Fruit fly (Drosophila melanogaster) whole organism, pupa: ENCODE results near the gene CG31751.
A peak's percentile ranks its signal among the peaks of the same experiment; 100 is the strongest.

ENCODE experiments used
- CG13204 ChIP-seq: fragments of 200-800 bp; sonication (Bioruptor generic); optimal IDR thresholded peaks from 2 replicates; lab custom pipeline; 2018; ENCODE audit warnings: missing biosample characterization, mild to moderate bottlenecking, missing genetic modification characterization, moderate library complexity
- CG14655 ChIP-seq: fragments of 200-800 bp; sonication (Bioruptor generic); optimal IDR thresholded peaks from 3 replicates; lab custom pipeline; 2017; ENCODE audit warnings: mild to moderate bottlenecking, missing biosample characterization, missing genetic modification reagents, missing genetic modification characterization
- CG17806 ChIP-seq: fragments of 200-800 bp; sonication (Bioruptor generic); optimal IDR thresholded peaks from 2 replicates; lab custom pipeline; 2018; ENCODE audit warnings: missing biosample characterization, mild to moderate bottlenecking, missing genetic modification characterization, moderate library complexity
- CG8301 ChIP-seq: fragments of 200-800 bp; sonication (Bioruptor generic); optimal IDR thresholded peaks from 2 replicates; lab custom pipeline; 2018; ENCODE audit warnings: missing biosample characterization, mild to moderate bottlenecking, missing genetic modification characterization
- Ets98B ChIP-seq: fragments of 200-800 bp; sonication (Bioruptor generic); IDR thresholded peaks from 2 replicates; pipeline ENCODE4 v1.3.6; 2022; ENCODE audit warnings: missing biosample characterization, missing genetic modification characterization
- Pif1B ChIP-seq: fragments of 200-800 bp; sonication (Bioruptor generic); optimal IDR thresholded peaks from 3 replicates; lab custom pipeline; 2016; ENCODE audit warnings: missing biosample characterization, missing genetic modification characterization
- Snoo ChIP-seq: fragments of 200-800 bp; sonication (Bioruptor generic); optimal IDR thresholded peaks from 3 replicates; lab custom pipeline; 2017; ENCODE audit warnings: missing biosample characterization, mild to moderate bottlenecking, missing genetic modification characterization, inconsistent platforms
- rn ChIP-seq: fragments of 200-800 bp; sonication (Bioruptor generic); IDR thresholded peaks from 2 replicates; pipeline ENCODE4 v1.3.6; 2022; ENCODE audit warnings: missing biosample characterization, missing genetic modification characterization

DNA sequence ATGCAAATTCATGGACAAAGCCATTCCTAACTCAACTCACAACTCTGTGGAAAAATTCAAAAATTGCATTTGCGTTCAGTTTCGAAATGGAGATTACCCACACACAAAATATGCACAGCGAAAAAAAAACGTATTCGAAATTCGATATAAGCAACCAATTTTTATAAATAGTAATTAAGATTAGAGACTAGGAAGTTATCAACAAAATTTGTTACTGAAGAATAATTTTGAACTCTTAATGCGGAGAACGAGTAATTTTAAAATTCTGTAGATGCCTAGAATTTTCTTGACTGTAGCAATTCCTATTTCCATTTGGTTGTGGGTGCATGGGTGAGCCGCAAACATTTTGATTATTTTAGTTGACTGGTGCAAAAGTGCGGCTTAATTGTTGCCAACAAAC, 13.6 kb upstream of the CG31751 start:
- no peak for TF ChIP-seq Snoo
- peak; percentile 49 for TF ChIP-seq Ets98B (GFP tag; lab: Robert Waterston, UW)
- TF ChIP-seq CG17806 (tag; lab: Kevin White, UChicago), result peak; percentile 23
- no peak for TF ChIP-seq Pif1B
- TF ChIP-seq rn (GFP tag; lab: Robert Waterston, UW), result no peak
- peak; percentile 35 for TF ChIP-seq CG8301 (tag; lab: Kevin White, UChicago)
- TF ChIP-seq CG13204, result no peak
- TF ChIP-seq CG14655 (GFP tag; lab: Kevin White, UChicago), result peak; percentile 49
